Worm (Caenorhabditis elegans): ENCODE results near the gene Y119D3B.14.
A peak's percentile ranks its signal among the peaks of the same experiment; 100 is the strongest.

Gene Y119D3B.14

ce11 chrIII:1169622-1170021 is 24.0 kb downstream of the Y119D3B.14 start (continued):
- no peak for TF ChIP-seq hif-1 (tag; optimal IDR thresholded peaks at IDR 0.05)

- no peak for TF ChIP-seq spr-1 (tag; optimal IDR thresholded peaks at IDR 0.05)
- no peak for TF ChIP-seq dpl-1 (GFP tag; optimal IDR thresholded peaks at IDR 0.05)
- no peak for TF ChIP-seq lin-1 (GFP tag; IDR thresholded peaks at IDR 0.05)
- TF ChIP-seq tra-1 (GFP tag; IDR thresholded peaks at IDR 0.05) = no peak
- no peak for TF ChIP-seq hlh-11 (tag; optimal IDR thresholded peaks at IDR 0.05)
- TF ChIP-seq D1046.2 (GFP tag; IDR thresholded peaks at IDR 0.05) = no peak
- no peak for TF ChIP-seq pqm-1 (tag; optimal IDR thresholded peaks at IDR 0.05)
- TF ChIP-seq lin-39 (tag; optimal IDR thresholded peaks at IDR 0.05) = no peak
- no peak for TF ChIP-seq zip-11 (GFP tag; IDR thresholded peaks at IDR 0.05)
- TF ChIP-seq skn-1 (tag; optimal IDR thresholded peaks at IDR 0.05) = no peak
These were observed 27.2 kb downstream of the Y119D3B.14 start for ce11 chrIII:1166388-1166787.

- no peak for TF ChIP-seq jun-1 (tag; optimal IDR thresholded peaks at IDR 0.05)
- TF ChIP-seq nhr-76 (tag; optimal IDR thresholded peaks at IDR 0.05) = no peak
- peak; percentile 67 for TF ChIP-seq snpc-1.2 (GFP tag; IDR thresholded peaks at IDR 0.05)
- no peak for TF ChIP-seq zip-11 (GFP tag; IDR thresholded peaks at IDR 0.05)
- no peak for TF ChIP-seq nhr-77 (tag; optimal IDR thresholded peaks at IDR 0.05)
- no peak for TF ChIP-seq nhr-10 (tag; optimal IDR thresholded peaks at IDR 0.05)
- no peak for TF ChIP-seq nhr-111 (GFP tag; optimal IDR thresholded peaks at IDR 0.05)
- TF ChIP-seq ceh-20 (GFP tag; IDR thresholded peaks at IDR 0.05) = no peak
- TF ChIP-seq lim-7 (GFP tag; IDR thresholded peaks at IDR 0.05) = 0 out of 2 replicates have a peak, but pooled peaks have one; percentile 45
- no peak for TF ChIP-seq daf-16 (GFP tag; optimal IDR thresholded peaks at IDR 0.05)
- no peak for TF ChIP-seq daf-16 (tag; optimal IDR thresholded peaks at IDR 0.05)
- no peak for TF ChIP-seq cey-2 (tag; optimal IDR thresholded peaks at IDR 0.05; ENCODE audit: borderline replicate concordance, insufficient read depth)
- TF ChIP-seq spr-1 (tag; optimal IDR thresholded peaks at IDR 0.05) = peak; percentile 8
- no peak for TF ChIP-seq nhr-28 (tag; optimal IDR thresholded peaks at IDR 0.05)
- no peak for TF ChIP-seq ceh-32 (tag; optimal IDR thresholded peaks at IDR 0.05; ENCODE audit: poor library complexity)
- no peak for TF ChIP-seq mep-1 (tag; optimal IDR thresholded peaks at IDR 0.05)
- no peak for TF ChIP-seq daf-19 (GFP tag; conservative IDR thresholded peaks at IDR 0.05)
- no peak for TF ChIP-seq madf-5 (GFP tag; IDR thresholded peaks at IDR 0.05)
- no peak for TF ChIP-seq nhr-237 (tag; optimal IDR thresholded peaks at IDR 0.05)
- no peak for TF ChIP-seq mxl-2 (GFP tag; conservative IDR thresholded peaks at IDR 0.05)
- TF ChIP-seq aly-2 (tag; optimal IDR thresholded peaks at IDR 0.05) = no peak
- no peak for TF ChIP-seq lsy-2 (tag; optimal IDR thresholded peaks at IDR 0.05)
- no peak for TF ChIP-seq lir-3 (tag; optimal IDR thresholded peaks at IDR 0.05)
- TF ChIP-seq zfp-2 (tag; optimal IDR thresholded peaks at IDR 0.05) = no peak
- peak; percentile 0 for TF ChIP-seq lin-13 (GFP tag; optimal IDR thresholded peaks at IDR 0.05)
- TF ChIP-seq skn-1 (tag; optimal IDR thresholded peaks at IDR 0.05) = no peak
- no peak for TF ChIP-seq ceh-82 (tag; optimal IDR thresholded peaks at IDR 0.05)
- TF ChIP-seq T26A8.4 (GFP tag; IDR thresholded peaks at IDR 0.05) = no peak
- no peak for TF ChIP-seq ceh-28 (tag; optimal IDR thresholded peaks at IDR 0.05)
- TF ChIP-seq unc-39 (tag; optimal IDR thresholded peaks at IDR 0.05) = no peak
- no peak for TF ChIP-seq F37D6.2 (tag; optimal IDR thresholded peaks at IDR 0.05)
- TF ChIP-seq mdt-29 (GFP tag; IDR thresholded peaks at IDR 0.05) = no peak
- no peak for TF ChIP-seq arid-1 (GFP tag; conservative IDR thresholded peaks at IDR 0.05)
- peak; percentile 60; the same call in 1 of the 2 replicates for TF ChIP-seq pha-4 (GFP tag; IDR thresholded peaks at IDR 0.05)
- TF ChIP-seq pha-4 (tag; optimal IDR thresholded peaks at IDR 0.05) = no peak
- no peak for TF ChIP-seq nhr-11 (tag; optimal IDR thresholded peaks at IDR 0.05)
- TF ChIP-seq aha-1 (tag) = no peak
- no peak for TF ChIP-seq snpc-4 (tag; optimal IDR thresholded peaks at IDR 0.05)
- TF ChIP-seq dpl-1 (GFP tag; optimal IDR thresholded peaks at IDR 0.05) = no peak
- no peak for TF ChIP-seq unc-130 (GFP tag; optimal IDR thresholded peaks at IDR 0.05)
- TF ChIP-seq spr-3 (GFP tag; optimal IDR thresholded peaks at IDR 0.05) = no peak
- no peak for TF ChIP-seq attf-4 (tag; optimal IDR thresholded peaks at IDR 0.05)
- TF ChIP-seq lin-39 (tag; optimal IDR thresholded peaks at IDR 0.05) = no peak
- TF ChIP-seq mxl-3 (GFP tag; optimal IDR thresholded peaks at IDR 0.05) = no peak
These were observed 28.9 kb downstream of the Y119D3B.14 start for ce11 chrIII:1164668-1165067.
